Fruit fly (Drosophila melanogaster): ENCODE data around the gene Gr93b.

The Gr93b gene

DNA sequence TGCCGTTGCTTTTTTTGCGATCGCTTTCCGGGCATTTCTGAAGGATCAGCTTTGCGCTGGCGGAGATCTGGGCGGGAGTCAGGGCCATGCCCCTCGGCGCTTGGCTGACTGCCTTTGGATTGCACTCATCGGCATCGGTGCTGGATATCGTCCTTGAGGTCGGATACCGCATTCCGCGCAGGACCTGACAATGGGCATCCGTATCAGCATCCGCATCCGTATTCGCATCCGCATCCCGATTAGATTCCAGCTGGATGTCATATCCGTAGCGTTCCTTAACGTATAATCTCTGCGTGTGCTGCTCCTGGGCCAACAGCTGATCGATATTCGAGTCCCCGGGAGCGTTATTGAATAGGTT, 11.9 kb upstream of the Gr93b start:
- TF ChIP-seq CG17801 (GFP tag; optimal IDR thresholded peaks at IDR 0.05; ENCODE audit: partially characterized antibody), result no peak

DNA sequence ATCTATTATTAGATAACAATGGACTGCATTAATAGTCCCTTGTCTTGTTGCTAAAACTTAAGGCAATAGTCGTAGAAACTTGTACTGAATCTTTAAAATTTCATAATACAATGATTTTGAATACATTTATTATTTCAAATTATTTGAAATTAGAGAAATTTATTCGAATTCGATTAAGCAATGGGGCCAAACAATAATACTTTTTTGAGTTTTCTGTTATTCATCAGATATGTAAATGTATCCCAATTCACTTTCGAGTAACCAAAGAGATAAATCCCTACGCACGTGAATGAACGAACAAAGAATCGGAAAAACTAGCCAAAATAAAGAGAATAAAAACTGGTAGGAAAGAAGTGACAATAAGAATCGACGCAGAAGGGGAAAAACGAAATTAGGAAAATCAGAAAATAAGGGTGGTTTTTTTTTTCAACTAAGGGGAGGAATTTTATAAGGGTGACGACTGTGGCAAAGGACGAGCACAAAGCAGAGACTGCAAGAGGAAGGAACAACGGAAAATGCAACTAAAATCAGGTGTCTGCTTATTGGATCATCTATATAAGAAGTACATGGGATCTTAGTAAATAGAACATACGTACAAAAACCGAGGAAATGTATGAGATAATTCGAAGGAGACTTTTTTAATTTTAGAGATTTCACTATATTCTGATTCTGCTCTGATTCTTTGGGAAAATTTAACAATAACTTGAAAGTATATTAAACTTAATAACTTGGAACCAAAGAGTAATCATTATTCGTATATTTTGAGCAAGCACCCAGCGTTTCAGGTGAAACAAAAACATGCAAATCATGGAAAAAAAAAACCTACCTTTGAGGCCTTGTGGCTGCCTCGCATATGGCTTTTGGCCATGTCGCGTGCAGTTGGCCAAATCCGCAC, 11.3 kb upstream of the Gr93b start:
- TF ChIP-seq CG17801 (GFP tag; optimal IDR thresholded peaks at IDR 0.05; ENCODE audit: partially characterized antibody), result no peak

DNA sequence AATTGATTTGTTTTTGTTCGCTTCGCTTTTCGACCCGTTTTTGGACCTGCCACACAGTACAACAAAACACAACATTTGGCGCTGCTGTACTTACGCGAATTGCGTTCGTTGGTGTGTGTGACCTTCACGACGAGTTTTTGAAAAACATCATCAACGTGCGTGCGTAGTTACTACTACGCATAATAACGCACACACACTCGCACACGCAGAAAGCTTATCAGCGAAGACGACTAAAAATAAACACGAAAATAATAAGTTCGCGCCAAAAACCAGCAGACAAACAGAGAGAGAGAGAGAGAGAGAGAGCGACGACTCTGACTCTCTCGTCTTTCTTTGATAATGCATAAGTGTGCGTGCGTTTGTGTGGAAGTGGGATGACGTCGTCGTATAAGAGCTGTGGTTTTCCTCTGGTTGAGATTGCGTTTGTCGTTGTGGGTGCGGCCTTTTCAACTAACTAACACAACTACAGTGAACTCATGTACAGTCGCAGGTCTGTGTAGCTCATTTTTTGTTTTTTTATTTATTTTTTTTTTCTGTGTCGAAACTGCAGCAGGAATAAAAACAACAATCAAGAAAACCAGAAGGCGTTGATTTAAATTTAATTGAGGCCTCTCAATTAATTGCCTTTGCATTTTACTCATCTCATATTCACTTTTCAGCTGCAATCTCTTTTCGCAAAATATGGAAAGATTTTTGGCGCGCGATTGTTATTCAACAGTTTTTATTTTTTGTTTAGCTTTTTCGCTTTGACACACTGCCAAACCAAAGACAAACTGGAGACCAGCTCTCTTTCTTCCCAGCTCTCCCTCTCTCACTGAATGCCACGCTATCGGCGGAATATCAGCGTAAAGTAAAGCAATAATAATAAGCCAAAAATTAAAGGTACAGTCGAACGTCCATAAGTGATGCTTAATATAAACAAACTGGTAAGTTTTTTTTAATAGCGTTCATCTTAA, 10.3 kb upstream of the Gr93b start:
- TF ChIP-seq CG17801 (GFP tag; optimal IDR thresholded peaks at IDR 0.05; ENCODE audit: partially characterized antibody), result peak; percentile 19

DNA sequence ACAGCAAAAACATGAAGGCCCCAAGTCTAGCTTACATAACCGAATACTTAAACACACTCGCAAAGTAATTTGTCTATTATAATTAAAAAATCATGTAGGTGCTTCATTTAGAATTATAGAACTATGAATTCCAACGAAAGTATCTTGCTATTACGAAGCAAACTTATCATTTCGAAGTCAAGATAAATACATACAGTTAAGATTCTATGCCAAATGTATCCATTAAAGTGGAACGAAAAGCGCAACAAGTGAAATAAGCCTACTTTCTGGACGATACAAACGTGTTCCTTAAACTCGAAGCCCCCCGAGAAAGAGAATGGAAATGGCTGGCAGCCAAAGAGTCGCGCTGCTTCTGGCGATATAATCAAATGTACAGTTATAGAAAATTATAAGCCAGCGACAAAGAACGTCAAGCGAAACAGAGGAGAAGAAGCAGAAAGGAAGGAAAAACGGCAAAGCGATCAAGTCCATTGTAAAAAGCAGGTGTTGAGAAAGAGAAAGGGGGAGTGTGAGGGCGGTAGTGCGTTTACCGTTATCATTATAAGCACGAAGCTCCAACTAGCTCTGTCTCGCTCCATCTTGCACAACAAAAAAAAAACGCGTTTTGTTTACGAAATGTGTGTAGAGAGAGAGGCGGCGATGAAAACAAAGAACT, 9.1 kb upstream of the Gr93b start:
- TF ChIP-seq CG17801 (GFP tag; optimal IDR thresholded peaks at IDR 0.05; ENCODE audit: partially characterized antibody), result peak; percentile 68

DNA sequence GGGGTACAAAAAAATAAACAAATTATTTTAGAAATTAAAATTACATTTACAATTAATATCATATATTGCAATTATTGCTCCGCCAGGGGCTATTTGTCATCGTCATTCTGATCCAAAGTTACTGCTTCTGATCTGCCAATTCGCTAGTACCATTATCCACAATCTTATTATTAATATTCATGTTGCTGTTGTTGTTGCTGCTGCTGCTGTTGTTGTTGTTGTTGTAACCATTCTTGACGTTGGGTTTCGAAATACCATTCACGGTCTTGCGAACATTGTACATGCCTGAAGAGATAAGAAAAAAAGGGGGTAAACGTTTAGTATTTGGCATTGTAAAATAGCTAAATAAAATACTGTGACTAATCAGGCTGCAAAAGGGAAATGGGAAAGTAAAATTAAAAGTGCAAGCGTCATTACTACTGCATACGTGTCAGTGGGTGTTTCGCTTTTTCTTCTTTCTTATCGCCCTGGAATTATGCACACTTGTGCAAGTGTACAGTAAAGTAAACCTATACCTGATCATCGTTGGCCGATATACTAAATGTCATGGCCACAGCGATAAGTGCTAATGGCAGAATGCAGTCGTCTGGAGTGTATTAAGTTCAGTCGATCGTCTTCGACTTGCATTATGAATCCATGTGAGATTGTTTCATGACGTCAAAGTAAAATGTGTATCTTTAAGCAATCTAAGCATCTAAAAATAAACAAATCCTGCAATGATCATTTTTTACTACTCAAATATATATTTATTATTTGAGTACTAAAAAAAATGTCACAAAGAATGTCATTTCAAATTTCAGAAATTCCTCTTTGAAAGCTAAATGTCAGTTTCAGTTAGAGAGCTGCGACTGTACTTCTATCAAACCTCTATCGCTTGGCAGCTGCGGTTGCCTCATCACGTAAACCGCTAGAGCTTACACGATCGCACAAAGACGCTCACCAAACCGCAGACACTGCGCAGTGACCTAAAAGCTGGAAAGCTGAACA, 8.3 kb upstream of the Gr93b start:
- TF ChIP-seq CG17801 (GFP tag; optimal IDR thresholded peaks at IDR 0.05; ENCODE audit: partially characterized antibody), result no peak

DNA sequence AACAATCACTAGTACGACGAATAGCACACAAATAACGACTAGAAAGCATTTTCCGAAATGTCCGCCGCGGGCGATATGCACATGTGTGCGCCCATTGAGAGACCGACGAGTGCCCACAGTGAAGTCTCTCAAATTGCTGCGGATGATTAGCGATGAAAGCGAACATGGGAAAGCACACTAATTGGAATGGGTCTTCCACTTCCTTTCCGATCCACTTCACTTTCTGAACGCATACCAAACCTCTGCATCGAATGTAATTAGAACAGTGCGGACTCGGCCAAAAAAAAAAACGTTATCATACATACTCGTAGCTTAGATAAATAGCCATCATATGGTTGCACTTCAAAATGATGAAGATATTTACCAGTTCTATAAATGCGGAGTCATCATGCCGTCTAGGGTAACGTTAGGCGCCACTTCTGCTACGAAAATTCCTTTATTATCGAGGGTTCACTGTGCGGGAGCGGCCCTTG, 6.5 kb upstream of the Gr93b start:
- no peak for TF ChIP-seq CG17801 (GFP tag; optimal IDR thresholded peaks at IDR 0.05; ENCODE audit: partially characterized antibody)

DNA sequence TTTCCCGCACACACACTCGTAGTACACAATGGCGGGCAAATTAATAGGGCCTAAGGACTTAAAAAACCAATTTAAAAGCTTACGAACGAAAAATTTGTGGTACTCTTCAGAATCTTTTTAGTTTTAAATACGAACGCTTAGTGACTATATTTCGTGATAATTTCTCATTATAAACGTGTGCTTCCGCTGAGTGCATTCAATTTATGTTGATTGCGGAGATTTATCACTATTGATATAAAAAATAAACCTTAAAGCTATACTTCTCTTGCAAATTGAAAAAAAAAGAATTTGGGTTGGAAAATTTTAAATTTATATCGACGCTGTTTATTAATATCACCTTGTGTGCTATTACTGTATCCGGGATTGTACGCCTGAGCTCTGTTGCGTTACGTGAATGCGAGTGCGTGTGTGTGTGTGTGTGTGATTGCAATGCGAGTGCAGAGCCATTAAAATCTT, 5.5 kb upstream of the Gr93b start:
- TF ChIP-seq CG17801 (GFP tag; optimal IDR thresholded peaks at IDR 0.05; ENCODE audit: partially characterized antibody), result peak; percentile 94

DNA sequence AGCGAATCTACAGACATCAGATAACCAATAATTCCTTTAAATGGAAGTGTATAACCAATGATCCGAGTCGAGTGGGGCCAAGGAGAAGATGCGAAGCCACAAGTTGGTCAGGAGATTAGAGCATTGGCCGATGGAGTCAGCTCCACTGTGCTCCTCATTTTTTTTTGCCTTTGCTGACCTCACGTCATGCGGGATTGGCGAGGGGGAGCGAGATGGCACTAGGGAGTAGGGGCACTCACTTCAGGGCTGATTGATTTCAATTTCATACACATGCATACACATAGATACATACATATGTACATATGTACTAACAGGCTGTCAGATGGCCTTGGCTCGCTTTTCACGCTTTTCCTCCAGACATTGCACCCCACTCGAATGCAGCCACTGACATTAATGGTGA, 4.7 kb upstream of the Gr93b start:
- no peak for TF ChIP-seq CG17801 (GFP tag; optimal IDR thresholded peaks at IDR 0.05; ENCODE audit: partially characterized antibody)

DNA sequence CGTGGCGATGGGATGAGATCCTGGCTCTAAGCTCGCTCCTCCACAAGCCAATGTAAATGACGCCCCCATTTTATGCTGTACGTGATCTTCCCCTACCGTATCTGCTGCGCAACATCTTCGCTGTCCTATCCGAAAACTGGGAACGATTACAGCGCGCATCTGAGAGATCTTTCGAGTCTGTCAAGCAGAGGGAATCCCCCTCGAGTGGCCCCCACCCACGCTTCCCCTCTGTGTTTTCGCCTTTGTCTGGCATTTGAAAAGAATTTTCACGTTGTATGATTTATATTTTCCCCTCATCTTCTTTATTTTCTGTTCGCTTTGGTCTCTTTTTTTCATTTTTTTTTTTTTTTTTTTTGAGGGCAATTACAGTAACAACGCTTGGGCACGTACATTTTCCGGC, 3.9 kb upstream of the Gr93b start:
- no peak for TF ChIP-seq CG17801 (GFP tag; optimal IDR thresholded peaks at IDR 0.05; ENCODE audit: partially characterized antibody)

DNA sequence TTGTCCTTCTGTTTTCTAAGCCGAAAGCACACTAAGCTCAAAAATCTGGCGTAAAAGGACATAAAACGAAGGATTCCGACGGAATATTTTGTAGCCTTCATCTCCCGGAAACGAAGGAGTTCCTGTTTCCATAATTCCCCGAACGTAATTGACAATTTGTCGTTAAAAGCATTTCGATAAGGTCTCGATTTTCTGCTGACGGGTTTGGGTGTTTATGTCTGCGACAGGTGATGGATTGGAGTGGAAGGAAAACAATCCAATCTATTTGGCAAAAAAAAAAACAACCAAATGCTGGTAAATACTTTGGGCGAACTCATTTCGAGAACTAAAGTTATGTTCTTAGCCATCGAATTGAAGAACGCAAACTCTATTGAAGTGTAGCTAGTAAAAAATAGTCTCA, 3.0 kb upstream of the Gr93b start, which contains the start of gene Gr93d:
Gene Gr93d, minus strand, starts transcription at position 101 of the 400 bp plus-strand sequence.
- TF ChIP-seq CG17801 (GFP tag; optimal IDR thresholded peaks at IDR 0.05; ENCODE audit: partially characterized antibody), result no peak

DNA sequence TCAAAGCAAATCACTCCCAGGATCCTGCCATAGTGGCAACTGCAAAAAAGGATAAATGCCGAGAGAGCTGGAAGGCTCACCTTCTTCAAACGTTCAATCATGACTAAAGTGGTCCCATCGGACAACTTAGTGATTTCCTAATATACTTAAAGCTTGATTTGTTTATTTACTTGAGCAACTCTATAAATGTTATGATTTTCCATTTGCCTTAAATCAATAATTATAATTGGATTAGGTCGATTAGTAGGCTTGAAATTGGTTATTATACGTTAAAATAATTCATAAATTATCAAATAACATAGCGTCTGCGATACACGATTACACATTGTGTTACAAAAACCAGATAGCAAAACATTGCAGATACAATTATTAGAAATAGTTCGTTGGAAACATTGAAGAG, 1.6 kb upstream of the Gr93b start, which contains the start of gene Gr93c:
Gene Gr93c, minus strand, starts transcription at position 101 of the 400 bp plus-strand sequence.
- TF ChIP-seq CG17801 (GFP tag; optimal IDR thresholded peaks at IDR 0.05; ENCODE audit: partially characterized antibody), result no peak

DNA sequence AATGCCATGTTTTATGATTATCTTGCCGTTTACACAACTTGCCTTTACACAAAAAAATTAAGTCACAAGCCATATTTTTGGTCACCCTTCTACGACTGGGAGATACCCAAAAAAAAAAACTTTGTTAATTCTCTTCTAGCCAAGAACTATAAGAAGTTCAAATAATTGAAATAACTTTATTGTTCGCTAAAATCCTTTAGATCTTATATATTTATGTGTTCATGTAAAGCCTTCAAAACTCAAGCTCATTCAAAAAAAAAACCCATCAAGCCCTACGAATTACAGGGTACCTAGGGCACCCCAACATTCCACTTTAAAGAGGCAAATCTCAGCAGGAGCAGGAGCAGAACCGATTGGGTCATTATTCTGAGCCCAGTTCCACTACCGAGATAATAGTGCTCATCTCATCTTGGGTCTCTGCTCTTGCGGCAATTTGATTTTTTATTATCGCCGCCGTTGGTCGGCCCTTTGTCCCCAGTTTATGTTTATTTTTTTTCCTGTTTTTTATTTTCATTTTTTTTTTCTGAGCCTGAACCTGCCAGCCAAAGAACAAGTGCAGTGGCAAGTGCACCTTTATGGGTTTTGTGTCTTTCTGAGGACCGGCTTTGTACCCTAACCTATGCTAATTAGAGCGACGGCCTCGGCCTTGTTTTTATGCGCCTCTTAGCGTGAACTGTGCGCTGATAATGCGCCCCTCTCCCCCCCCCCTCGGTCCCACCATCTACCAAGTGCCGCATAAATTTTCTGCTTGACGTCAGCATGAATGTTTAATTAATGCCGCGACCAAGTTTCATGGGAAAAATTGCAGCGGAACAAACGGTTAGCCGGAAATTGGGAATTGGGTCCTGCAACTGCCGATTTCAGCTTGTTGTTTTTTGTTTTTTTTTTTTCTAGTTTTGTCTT, 1.8 kb downstream of the Gr93b start:
- no peak for TF ChIP-seq CG17801 (GFP tag; optimal IDR thresholded peaks at IDR 0.05; ENCODE audit: partially characterized antibody)

DNA sequence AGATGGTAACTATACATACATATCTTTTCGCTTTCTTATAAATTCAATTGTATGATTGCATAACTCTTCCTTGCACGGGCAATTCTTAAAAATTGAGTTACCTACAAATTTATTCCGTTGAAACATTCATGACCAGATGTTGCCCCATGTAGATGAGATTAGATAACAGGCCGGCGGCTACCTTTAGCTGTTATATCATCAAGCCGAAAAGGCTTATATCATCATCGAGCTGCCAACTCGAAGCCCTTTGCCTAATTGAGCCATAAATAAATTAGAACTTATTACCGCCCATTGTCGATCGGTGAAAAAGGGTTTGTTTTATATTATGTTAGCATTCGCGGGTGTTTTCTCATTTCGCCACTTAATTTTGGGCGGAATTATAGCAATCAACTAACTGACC, 3.1 kb downstream of the Gr93b start:
- no peak for TF ChIP-seq CG17801 (GFP tag; optimal IDR thresholded peaks at IDR 0.05; ENCODE audit: partially characterized antibody)

Measured in ovary, adult (tissue).